Fruit fly (Drosophila melanogaster) whole organism, adult: ENCODE results near the gene CG46512.
"Not testable (repeated sequence)": the region's sequence is repeated elsewhere in the genome, so short reads cannot be mapped to it uniquely, and the experiment has no call there.

Source experiments
- CG11617 ChIP-seq: fragments of 200-800 bp; sonication (Bioruptor generic); optimal IDR thresholded peaks from 2 replicates; lab custom pipeline; 2017; ENCODE audit warnings: mild to moderate bottlenecking, missing biosample characterization, missing genetic modification reagents, missing genetic modification characterization
- CG1620 ChIP-seq: fragments of 200-800 bp; sonication (Bioruptor generic); optimal IDR thresholded peaks from 2 replicates; lab custom pipeline; 2016; ENCODE audit warnings: missing biosample characterization, missing genetic modification characterization
- CG5204 ChIP-seq: fragments of 200-800 bp; sonication (Bioruptor generic); optimal IDR thresholded peaks from 2 replicates; lab custom pipeline; 2016; ENCODE audit warnings: missing biosample characterization, missing genetic modification characterization
- CG7045 ChIP-seq: fragments of 200-800 bp; sonication (Bioruptor generic); optimal IDR thresholded peaks from 2 replicates; lab custom pipeline; 2017; ENCODE audit warnings: missing biosample characterization, mild to moderate bottlenecking, missing genetic modification characterization
- Hr96 ChIP-seq: fragments of 200-800 bp; sonication (Bioruptor generic); optimal IDR thresholded peaks from 2 replicates; lab custom pipeline; 2016; ENCODE audit warnings: missing biosample characterization, missing genetic modification characterization
- bab1 ChIP-seq: fragments of 200-800 bp; sonication (Bioruptor generic); optimal IDR thresholded peaks from 3 replicates; lab custom pipeline; 2019; ENCODE audit warnings: missing biosample characterization, mild to moderate bottlenecking, missing genetic modification characterization, moderate library complexity
- kay ChIP-seq: fragments of 200-800 bp; sonication (Bioruptor generic); peaks from one replicate; lab custom pipeline; 2016; ENCODE audit warnings: missing biosample characterization, missing genetic modification characterization, borderline replicate concordance
- ovo ChIP-seq: fragments of 200-800 bp; sonication (Bioruptor generic); optimal IDR thresholded peaks from 2 replicates; lab custom pipeline; 2016; ENCODE audit warnings: missing biosample characterization, missing genetic modification characterization
- tj ChIP-seq: fragments of 200-800 bp; sonication (Bioruptor generic); optimal IDR thresholded peaks from 3 replicates; lab custom pipeline; 2017; ENCODE audit warnings: missing biosample characterization, mild to moderate bottlenecking, missing genetic modification characterization, moderate library complexity

dm6 chrX:22196874-22197273 lies 9.7 kb downstream of the CG46512 start, which contains the start of gene CG46514:
- TF ChIP-seq Hr96 (GFP tag; lab: Kevin White, UChicago); CG1620 (GFP tag; lab: Kevin White, UChicago); ovo (GFP tag; lab: Kevin White, UChicago); kay; CG5204 (GFP tag; lab: Kevin White, UChicago); CG11617 (GFP tag; lab: Kevin White, UChicago); CG7045 (GFP tag; lab: Kevin White, UChicago); bab1 (GFP tag; lab: Kevin White, UChicago); tj (GFP tag; lab: Kevin White, UChicago): not testable (repeated sequence)
